Worm (Caenorhabditis elegans) whole organism, late embryonic: ENCODE data around the gene T16D1.1.

Experiments used
- C08G9.2 ChIP-seq: sonication (generic microtip); optimal IDR thresholded peaks from 2 replicates; lab custom pipeline; 2016; ENCODE audit warnings: mild to moderate bottlenecking, missing genetic modification characterization, moderate library complexity, missing compliant biosample characterization
- C38D4.7 ChIP-seq: fragments of 200-800 bp; sonication (Bioruptor generic); optimal IDR thresholded peaks from 2 replicates; lab custom pipeline; 2018; ENCODE audit warnings: mild to moderate bottlenecking, missing genetic modification characterization, moderate library complexity, missing compliant biosample characterization
- F13H6.1 ChIP-seq: sonication (generic microtip); optimal IDR thresholded peaks from 2 replicates; lab custom pipeline; 2016; ENCODE audit warnings: missing genetic modification characterization, missing compliant biosample characterization
- K09A11.1 ChIP-seq: sonication (generic microtip); optimal IDR thresholded peaks from 2 replicates; lab custom pipeline; 2017; ENCODE audit warnings: antibody characterized with exemption, mild to moderate bottlenecking, missing genetic modification characterization, missing compliant biosample characterization; ENCODE audit not compliant: insufficient read depth
- T23F11.4 ChIP-seq: fragments of 200-800 bp; sonication (Bioruptor generic); optimal IDR thresholded peaks from 2 replicates; lab custom pipeline; 2018; ENCODE audit warnings: mild to moderate bottlenecking, missing genetic modification characterization, missing compliant biosample characterization
- ama-1 ChIP-seq: fragments of 150-350 bp; optimal IDR thresholded peaks from 2 replicates; lab custom pipeline; 2014
- ceh-14 ChIP-seq: sonication (generic microtip); optimal IDR thresholded peaks from 2 replicates; lab custom pipeline; 2016; ENCODE audit warnings: missing genotype, missing genetic modification characterization, missing compliant biosample characterization
- ceh-18 ChIP-seq: sonication (generic microtip); optimal IDR thresholded peaks from 2 replicates; lab custom pipeline; 2016; ENCODE audit warnings: missing genetic modification characterization, missing compliant biosample characterization
- ceh-2 ChIP-seq: sonication (generic microtip); optimal IDR thresholded peaks from 2 replicates; lab custom pipeline; 2016; ENCODE audit warnings: missing genotype, missing genetic modification characterization, missing compliant biosample characterization
- ceh-22 ChIP-seq: sonication (generic microtip); optimal IDR thresholded peaks from 2 replicates; lab custom pipeline; 2017; ENCODE audit warnings: missing biosample characterization, missing genetic modification characterization
- ceh-30 ChIP-seq: fragments of 150-350 bp; optimal IDR thresholded peaks from 2 replicates; lab custom pipeline; 2014; ENCODE audit warnings: missing biosample characterization, missing genetic modification characterization
- ceh-31 ChIP-seq: sonication (generic microtip); optimal IDR thresholded peaks from 2 replicates; lab custom pipeline; 2016; ENCODE audit warnings: missing genetic modification characterization, missing compliant biosample characterization
- ceh-34 ChIP-seq: sonication (generic microtip); optimal IDR thresholded peaks from 2 replicates; lab custom pipeline; 2016; ENCODE audit warnings: mild to moderate bottlenecking, missing genetic modification characterization, missing compliant biosample characterization
- ceh-45 ChIP-seq: fragments of 200-800 bp; sonication (Bioruptor generic); IDR thresholded peaks from 2 replicates; pipeline ENCODE4 v1.3.6; 2022; ENCODE audit warnings: missing genetic modification reagents, missing genetic modification characterization, missing compliant biosample characterization
- ceh-48 ChIP-seq: sonication (generic microtip); optimal IDR thresholded peaks from 2 replicates; lab custom pipeline; 2016; ENCODE audit warnings: missing genetic modification characterization, inconsistent platforms, missing compliant biosample characterization
- ceh-9 ChIP-seq: sonication (generic microtip); optimal IDR thresholded peaks from 2 replicates; lab custom pipeline; 2016; ENCODE audit warnings: mild to moderate bottlenecking, missing genetic modification characterization, inconsistent platforms, missing compliant biosample characterization
- che-1 ChIP-seq: sonication (generic microtip); optimal IDR thresholded peaks from 2 replicates; lab custom pipeline; 2016; ENCODE audit warnings: mild to moderate bottlenecking, missing genetic modification characterization, missing compliant biosample characterization
- dmd-4 ChIP-seq: sonication (generic microtip); optimal IDR thresholded peaks from 2 replicates; lab custom pipeline; 2016; ENCODE audit warnings: borderline replicate concordance, missing genetic modification characterization, missing compliant biosample characterization
- dve-1 ChIP-seq: sonication (generic microtip); optimal IDR thresholded peaks from 2 replicates; lab custom pipeline; 2017; ENCODE audit warnings: antibody characterized with exemption, mild to moderate bottlenecking, missing genetic modification characterization, missing compliant biosample characterization
- elt-2 ChIP-seq: sonication (generic microtip); optimal IDR thresholded peaks from 2 replicates; lab custom pipeline; 2016; ENCODE audit warnings: missing genetic modification reagents, missing genetic modification characterization, missing compliant biosample characterization
- ets-4 ChIP-seq: sonication (generic microtip); optimal IDR thresholded peaks from 2 replicates; lab custom pipeline; 2016; ENCODE audit warnings: missing genetic modification characterization, missing compliant biosample characterization
- fax-1 ChIP-seq: sonication (generic microtip); optimal IDR thresholded peaks from 2 replicates; lab custom pipeline; 2016; ENCODE audit warnings: missing genotype, missing genetic modification characterization, missing compliant biosample characterization
- fkh-10 ChIP-seq: fragments of 150-350 bp; optimal IDR thresholded peaks from 2 replicates; lab custom pipeline; 2014; ENCODE audit warnings: missing biosample characterization, missing genetic modification reagents, missing genetic modification characterization
- fkh-6 ChIP-seq: sonication (generic microtip); optimal IDR thresholded peaks from 2 replicates; lab custom pipeline; 2016; ENCODE audit warnings: missing genetic modification characterization, missing compliant biosample characterization
- gmeb-2 ChIP-seq: sonication (generic microtip); optimal IDR thresholded peaks from 2 replicates; lab custom pipeline; 2016; ENCODE audit warnings: missing genetic modification characterization, inconsistent platforms, missing compliant biosample characterization
- hlh-15 ChIP-seq: sonication (generic microtip); optimal IDR thresholded peaks from 2 replicates; lab custom pipeline; 2016; ENCODE audit warnings: missing genetic modification characterization, missing compliant biosample characterization
- lim-6 ChIP-seq: sonication (generic microtip); optimal IDR thresholded peaks from 2 replicates; lab custom pipeline; 2016; ENCODE audit warnings: missing genetic modification characterization, missing compliant biosample characterization
- lin-11 ChIP-seq: fragments of 200-800 bp; sonication (Bioruptor generic); optimal IDR thresholded peaks from 2 replicates; lab custom pipeline; 2018; ENCODE audit warnings: mild to moderate bottlenecking, missing genetic modification characterization, missing compliant biosample characterization
- madf-2 ChIP-seq: sonication (generic microtip); optimal IDR thresholded peaks from 2 replicates; lab custom pipeline; 2017; ENCODE audit warnings: missing genetic modification characterization, missing compliant biosample characterization
- mec-3 ChIP-seq: sonication (generic microtip); optimal IDR thresholded peaks from 2 replicates; lab custom pipeline; 2016; ENCODE audit warnings: borderline replicate concordance, missing genetic modification characterization, missing compliant biosample characterization
- nfya-1 ChIP-seq: sonication (generic microtip); optimal IDR thresholded peaks from 2 replicates; lab custom pipeline; 2017; ENCODE audit warnings: missing genetic modification characterization, mild to moderate bottlenecking, missing compliant biosample characterization, antibody characterized with exemption, moderate library complexity
- nhr-232 ChIP-seq: sonication (generic microtip); optimal IDR thresholded peaks from 2 replicates; lab custom pipeline; 2016; ENCODE audit warnings: missing genetic modification characterization, missing compliant biosample characterization
- npax-4 ChIP-seq: sonication (generic microtip); optimal IDR thresholded peaks from 2 replicates; lab custom pipeline; 2016; ENCODE audit warnings: missing genetic modification characterization, missing compliant biosample characterization
- odd-2 ChIP-seq: sonication (generic microtip); optimal IDR thresholded peaks from 2 replicates; lab custom pipeline; 2017; ENCODE audit warnings: antibody characterized with exemption, mild to moderate bottlenecking, missing genetic modification characterization, missing compliant biosample characterization
- pat-9 ChIP-seq: fragments of 200-800 bp; sonication (Bioruptor generic); optimal IDR thresholded peaks from 2 replicates; lab custom pipeline; 2018; ENCODE audit warnings: mild to moderate bottlenecking, missing genetic modification characterization, moderate library complexity, missing compliant biosample characterization
- pha-4 ChIP-seq: fragments of 150-350 bp; optimal IDR thresholded peaks from 2 replicates; lab custom pipeline; 2018; ENCODE audit warnings: missing biosample characterization, missing genetic modification reagents, missing genetic modification characterization
- pqm-1 ChIP-seq: sonication (generic microtip); optimal IDR thresholded peaks from 2 replicates; lab custom pipeline; 2016; ENCODE audit warnings: missing genetic modification characterization, missing compliant biosample characterization
- ref-2 ChIP-seq: sonication (generic microtip); optimal IDR thresholded peaks from 2 replicates; lab custom pipeline; 2016; ENCODE audit warnings: missing genetic modification characterization, missing compliant biosample characterization
- syd-9 ChIP-seq: sonication (generic microtip); optimal IDR thresholded peaks from 2 replicates; lab custom pipeline; 2016; ENCODE audit warnings: mild to moderate bottlenecking, missing genetic modification characterization, moderate library complexity, missing compliant biosample characterization
- tbx-2 ChIP-seq: sonication (generic microtip); optimal IDR thresholded peaks from 2 replicates; lab custom pipeline; 2016; ENCODE audit warnings: missing genetic modification characterization, missing compliant biosample characterization
- tbx-7 ChIP-seq: sonication (generic microtip); optimal IDR thresholded peaks from 2 replicates; lab custom pipeline; 2016; ENCODE audit warnings: missing genotype, missing genetic modification characterization, missing compliant biosample characterization
- ttx-3 ChIP-seq: sonication (generic microtip); optimal IDR thresholded peaks from 2 replicates; lab custom pipeline; 2016; ENCODE audit warnings: missing genetic modification reagents, missing genetic modification characterization, missing compliant biosample characterization
- unc-42 ChIP-seq: sonication (generic microtip); optimal IDR thresholded peaks from 2 replicates; lab custom pipeline; 2016; ENCODE audit warnings: missing genotype, missing genetic modification characterization, missing compliant biosample characterization
- unc-55 ChIP-seq: sonication (generic microtip); optimal IDR thresholded peaks from 2 replicates; lab custom pipeline; 2017; ENCODE audit warnings: missing biosample characterization, missing genetic modification reagents, missing genetic modification characterization
- zip-5 ChIP-seq: sonication (generic microtip); optimal IDR thresholded peaks from 2 replicates; lab custom pipeline; 2016; ENCODE audit warnings: missing genetic modification characterization, missing compliant biosample characterization
- ztf-16 ChIP-seq: sonication (generic microtip); optimal IDR thresholded peaks from 2 replicates; lab custom pipeline; 2017; ENCODE audit warnings: missing genetic modification characterization, missing compliant biosample characterization

T16D1.1 gene

ce11 chrII:5234728-5235127 is 6.7 kb downstream of the T16D1.1 start (continued):
- no peak for TF ChIP-seq che-1

- TF ChIP-seq pha-4 (tag; lab: Kevin White, UChicago) (no peak), T23F11.4 (GFP tag; lab: Kevin White, UChicago) (no peak), che-1 (no peak), fkh-10 (no peak), ttx-3 (no peak)
Measured at ce11 chrII:5231111-5231510, 10.3 kb downstream of the T16D1.1 start, which contains the start of gene EGAP2.1. EGAP2.1 (plus strand) TSS chrII:5231411.

- TF ChIP-seq lim-6 (no peak), fkh-10 (no peak), fkh-6 (no peak), ztf-16 (tag; lab: Kevin White, UChicago) (no peak), elt-2 (tag; lab: Kevin White, UChicago) (no peak), gmeb-2 (tag; lab: Kevin White, UChicago) (no peak), nhr-232 (no peak), mec-3 (tag; lab: Kevin White, UChicago) (no peak), hlh-15 (tag; lab: Kevin White, UChicago) (no peak), pat-9 (no peak), ceh-31 (tag; lab: Kevin White, UChicago) (no peak), fax-1 (no peak)
Measured at ce11 chrII:5229596-5229995, 11.9 kb downstream of the T16D1.1 start, which contains the start of gene EGAP2.2. EGAP2.2 (plus strand) TSS chrII:5229896.

ce11 chrII:5228662-5229061 is 12.8 kb downstream of the T16D1.1 start:
- TF ChIP-seq ceh-22 (tag; lab: Kevin White, UChicago) (no peak), tbx-2 (tag; lab: Kevin White, UChicago) (no peak), syd-9 (tag; lab: Kevin White, UChicago) (no peak), ceh-31 (tag; lab: Kevin White, UChicago) (peak; percentile 38), ama-1 (lab: Kevin White, UChicago) (no peak), unc-55 (peak; percentile 63), ref-2 (tag; lab: Kevin White, UChicago) (no peak), odd-2 (tag; lab: Kevin White, UChicago) (no peak), unc-42 (tag; lab: Kevin White, UChicago) (peak; percentile 36), npax-4 (no peak), C38D4.7 (no peak), dve-1 (tag; lab: Kevin White, UChicago) (no peak)
- TF ChIP-seq, all 69 proteins: peak for 3

- no peak for TF ChIP-seq madf-2
- TF ChIP-seq lin-11 (tag; lab: Kevin White, UChicago) = no peak
- no peak for TF ChIP-seq pha-4 (tag; lab: Kevin White, UChicago)
- TF ChIP-seq tbx-7 (tag; lab: Kevin White, UChicago) = no peak
- TF ChIP-seq mec-3 (tag; lab: Kevin White, UChicago) = no peak
- no peak for TF ChIP-seq ceh-48
- TF ChIP-seq ceh-18 (tag; lab: Kevin White, UChicago) = peak; percentile 53
- TF ChIP-seq pqm-1 (tag; lab: Kevin White, UChicago) = no peak
- TF ChIP-seq ceh-9 = no peak
- no peak for TF ChIP-seq ceh-14 (tag; lab: Kevin White, UChicago)
- peak; percentile 34 for TF ChIP-seq nfya-1
- TF ChIP-seq ref-2 (tag; lab: Kevin White, UChicago) = peak; percentile 70
- TF ChIP-seq zip-5 (tag; lab: Kevin White, UChicago) = no peak
- TF ChIP-seq unc-55 = peak; percentile 26
- TF ChIP-seq dmd-4 (tag; lab: Kevin White, UChicago) = no peak
- peak; percentile 12 for TF ChIP-seq ceh-34 (tag; lab: Kevin White, UChicago)
- TF ChIP-seq K09A11.1 (tag; lab: Kevin White, UChicago) = no peak
- no peak for TF ChIP-seq che-1
- TF ChIP-seq C08G9.2 (tag; lab: Kevin White, UChicago) = no peak
- TF ChIP-seq F13H6.1 (tag; lab: Kevin White, UChicago) = peak; percentile 30
- peak; percentile 54 for TF ChIP-seq unc-42 (tag; lab: Kevin White, UChicago)
- TF ChIP-seq tbx-2 (tag; lab: Kevin White, UChicago) = peak; percentile 62
- TF ChIP-seq odd-2 (tag; lab: Kevin White, UChicago) = no peak
- peak; percentile 61 for TF ChIP-seq ceh-2
- no peak for TF ChIP-seq ceh-45 (GFP tag; lab: Robert Waterston, UW)
- TF ChIP-seq npax-4 = no peak
- TF ChIP-seq ceh-30 = no peak
- TF ChIP-seq ttx-3 = no peak
- TF ChIP-seq ets-4 (tag; lab: Kevin White, UChicago) = no peak
Measured at ce11 chrII:5227768-5228167, 13.7 kb downstream of the T16D1.1 start.
